Worm (Caenorhabditis elegans): ENCODE results near the gene Y57G7A.1.

DNA sequence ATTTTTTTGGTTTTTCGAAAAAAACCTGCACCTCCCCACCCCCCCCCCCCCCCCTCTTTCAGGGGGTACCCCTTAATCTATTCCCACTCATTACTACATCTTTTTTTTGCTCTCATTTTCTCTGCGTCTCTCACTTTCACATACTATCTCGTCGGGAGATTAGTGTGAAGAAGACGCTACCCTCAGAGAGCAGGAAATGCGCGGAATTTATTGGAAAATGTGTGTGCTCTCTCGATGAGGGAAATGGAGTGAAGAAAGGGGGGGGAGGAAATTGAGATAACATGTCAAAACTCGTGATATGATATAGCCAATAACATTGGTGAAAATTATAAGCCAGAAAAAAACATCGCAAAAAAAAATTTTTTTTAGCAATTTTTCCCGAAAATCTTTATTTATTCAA is 27.3 kb downstream of the Y57G7A.1 start:
- no peak for TF ChIP-seq nhr-12 (tag; optimal IDR thresholded peaks at IDR 0.05)
- TF ChIP-seq ceh-82 (tag; optimal IDR thresholded peaks at IDR 0.05), result no peak
- no peak for TF ChIP-seq egl-5 (tag; optimal IDR thresholded peaks at IDR 0.05)
- no peak for TF ChIP-seq unc-62 (GFP tag; optimal IDR thresholded peaks at IDR 0.05)
- TF ChIP-seq fos-1 (tag; optimal IDR thresholded peaks at IDR 0.05), result no peak
- no peak for TF ChIP-seq unc-39 (tag; optimal IDR thresholded peaks at IDR 0.05)
- TF ChIP-seq ama-1 (optimal IDR thresholded peaks at IDR 0.05), result no peak
- no peak for TF ChIP-seq skn-1 (tag; optimal IDR thresholded peaks at IDR 0.05)
- no peak for TF ChIP-seq aly-2 (tag; optimal IDR thresholded peaks at IDR 0.05)
- no peak for TF ChIP-seq pha-4 (tag; optimal IDR thresholded peaks at IDR 0.05)
- TF ChIP-seq lin-15B (tag; optimal IDR thresholded peaks at IDR 0.05), result no peak
- no peak for TF ChIP-seq nhr-28 (tag; optimal IDR thresholded peaks at IDR 0.05)
- no peak for TF ChIP-seq nhr-77 (tag; optimal IDR thresholded peaks at IDR 0.05)
- no peak for TF ChIP-seq elt-3 (tag; optimal IDR thresholded peaks at IDR 0.05)
